Worm (Caenorhabditis elegans): ENCODE results near the gene mboa-2.

The mboa-2 gene

DNA sequence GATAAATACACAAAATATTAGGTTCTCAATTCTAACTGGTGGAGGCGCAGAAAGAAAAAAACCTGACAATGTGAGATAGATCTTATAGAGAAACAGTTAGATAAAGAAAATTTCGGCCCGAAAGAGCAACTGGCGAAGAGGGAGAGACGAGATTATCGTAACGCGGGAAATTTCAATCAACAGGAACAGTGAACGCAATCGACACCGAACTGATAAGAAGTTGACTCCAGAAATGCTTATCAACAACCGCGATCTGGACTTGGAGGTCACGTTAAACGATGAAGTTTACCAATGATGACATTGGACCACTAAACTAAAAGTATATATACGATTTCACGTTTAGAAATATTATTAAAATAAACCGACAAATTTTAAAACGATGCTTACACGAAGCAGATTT, 45.9 kb downstream of the mboa-2 start:
- no peak for TF ChIP-seq mdl-1 (tag; optimal IDR thresholded peaks at IDR 0.05)
- no peak for TF ChIP-seq ceh-82 (tag; optimal IDR thresholded peaks at IDR 0.05)
- TF ChIP-seq pha-4 (tag; optimal IDR thresholded peaks at IDR 0.05): peak; percentile 32
- TF ChIP-seq fkh-10 (GFP tag; optimal IDR thresholded peaks at IDR 0.05): no peak
- TF ChIP-seq egl-5 (tag; optimal IDR thresholded peaks at IDR 0.05): peak; percentile 8
- TF ChIP-seq jun-1 (tag; optimal IDR thresholded peaks at IDR 0.05): peak; percentile 4
- TF ChIP-seq lsy-12 (tag; optimal IDR thresholded peaks at IDR 0.05): no peak
- peak; percentile 94 for TF ChIP-seq ama-1 (optimal IDR thresholded peaks at IDR 0.05)
- no peak for TF ChIP-seq nhr-43 (tag; optimal IDR thresholded peaks at IDR 0.05; ENCODE audit: poor library complexity, severe bottlenecking)
- peak; percentile 52 for TF ChIP-seq elt-2 (tag; optimal IDR thresholded peaks at IDR 0.05)
- TF ChIP-seq nhr-25 (tag; optimal IDR thresholded peaks at IDR 0.05): peak; percentile 72

DNA sequence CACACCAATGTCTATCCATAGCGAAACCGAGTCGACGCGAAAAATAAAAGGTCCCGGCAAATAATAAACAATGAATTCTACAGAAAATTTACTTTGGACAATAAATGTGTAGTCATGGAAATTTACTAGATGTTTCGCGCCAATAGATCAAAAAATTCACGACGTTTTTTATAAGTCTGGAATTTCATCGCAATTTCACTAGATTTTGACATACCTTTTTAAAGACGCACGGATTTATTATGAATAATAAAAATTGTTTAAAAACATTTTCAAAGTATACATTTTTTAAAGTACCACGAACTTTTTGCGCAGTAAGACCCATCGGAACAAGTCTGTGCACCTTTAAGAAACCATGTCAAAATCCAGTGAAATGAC, 46.3 kb downstream of the mboa-2 start:
- TF ChIP-seq nhr-67 (tag; optimal IDR thresholded peaks at IDR 0.05) (no peak), eor-1 (tag; optimal IDR thresholded peaks at IDR 0.05) (no peak), nhr-76 (tag; optimal IDR thresholded peaks at IDR 0.05) (no peak), fkh-2 (tag; optimal IDR thresholded peaks at IDR 0.05) (no peak), nhr-43 (tag; optimal IDR thresholded peaks at IDR 0.05; ENCODE audit: poor library complexity, severe bottlenecking) (peak; percentile 14), ceh-16 (tag; optimal IDR thresholded peaks at IDR 0.05) (no peak), tbx-2 (tag; optimal IDR thresholded peaks at IDR 0.05) (peak; percentile 34), ceh-9 (tag; optimal IDR thresholded peaks at IDR 0.05) (no peak), ama-1 (optimal IDR thresholded peaks at IDR 0.05) (no peak), elt-3 (tag; optimal IDR thresholded peaks at IDR 0.05) (no peak), mdl-1 (tag; optimal IDR thresholded peaks at IDR 0.05) (no peak)

DNA sequence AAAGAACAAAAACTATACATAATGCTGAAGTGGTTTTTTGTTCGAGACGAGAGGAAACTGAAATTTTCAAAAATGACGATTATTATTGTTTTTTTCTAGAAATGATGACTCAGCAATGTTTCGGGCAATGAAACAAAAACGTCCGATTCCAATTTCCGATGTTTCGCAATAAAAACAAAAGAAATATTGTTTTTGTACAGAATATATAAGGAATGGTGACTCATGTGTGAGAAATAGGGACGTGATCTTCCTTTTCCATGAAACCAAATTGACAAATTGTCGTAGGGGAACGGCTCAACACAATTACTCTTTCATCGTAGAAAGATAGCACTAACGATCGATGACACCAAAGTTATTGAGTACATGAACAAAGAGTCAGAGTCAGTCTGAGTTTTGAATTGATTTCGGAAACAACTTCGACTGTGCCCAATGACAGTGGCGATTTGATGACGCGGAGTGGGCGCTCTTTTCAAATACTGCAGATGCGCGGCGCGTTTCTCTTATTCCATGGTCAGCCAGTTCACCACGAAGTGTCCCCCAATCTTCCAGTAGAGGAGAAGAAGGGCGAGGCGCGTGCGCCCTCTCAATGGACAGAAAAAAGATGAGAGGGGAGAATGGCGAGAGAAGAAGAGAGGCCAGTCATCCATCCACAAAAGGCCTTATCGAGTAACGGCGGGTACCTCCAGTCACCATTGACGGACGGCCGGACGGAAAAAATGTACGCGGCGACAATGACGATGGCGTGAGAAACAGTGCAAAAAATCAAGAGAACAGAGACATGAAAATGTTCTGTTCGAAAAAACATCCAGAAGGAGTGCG, 46.9 kb downstream of the mboa-2 start:
- TF ChIP-seq sea-2 (GFP tag; optimal IDR thresholded peaks at IDR 0.05): no peak
- no peak for TF ChIP-seq fkh-2 (tag; optimal IDR thresholded peaks at IDR 0.05)
- TF ChIP-seq egl-5 (tag; optimal IDR thresholded peaks at IDR 0.05): no peak
- peak; percentile 64 for TF ChIP-seq ama-1 (optimal IDR thresholded peaks at IDR 0.05)
- no peak for TF ChIP-seq nhr-77 (tag; optimal IDR thresholded peaks at IDR 0.05)
- no peak for TF ChIP-seq pha-4 (tag; optimal IDR thresholded peaks at IDR 0.05)
- no peak for TF ChIP-seq unc-39 (tag; optimal IDR thresholded peaks at IDR 0.05)
- no peak for TF ChIP-seq mml-1 (tag; optimal IDR thresholded peaks at IDR 0.05)
- TF ChIP-seq nhr-237 (tag; optimal IDR thresholded peaks at IDR 0.05): no peak
- no peak for TF ChIP-seq ztf-4 (tag; optimal IDR thresholded peaks at IDR 0.05)
- no peak for TF ChIP-seq ceh-28 (tag; optimal IDR thresholded peaks at IDR 0.05)
- TF ChIP-seq nhr-28 (tag; optimal IDR thresholded peaks at IDR 0.05): no peak
- TF ChIP-seq nhr-25 (tag; optimal IDR thresholded peaks at IDR 0.05): peak; percentile 68
- peak; percentile 28 for TF ChIP-seq snpc-4 (tag; optimal IDR thresholded peaks at IDR 0.05)
- no peak for TF ChIP-seq elt-2 (tag; optimal IDR thresholded peaks at IDR 0.05)
- TF ChIP-seq ztf-11 (tag; optimal IDR thresholded peaks at IDR 0.05): no peak
- TF ChIP-seq nhr-23 (tag; optimal IDR thresholded peaks at IDR 0.05): peak; percentile 26
- peak; percentile 61 for TF ChIP-seq lin-15B (tag; optimal IDR thresholded peaks at IDR 0.05)
- peak; percentile 23 for TF ChIP-seq mdl-1 (tag; optimal IDR thresholded peaks at IDR 0.05)
- TF ChIP-seq elt-3 (tag; optimal IDR thresholded peaks at IDR 0.05): no peak
- TF ChIP-seq egl-27 (tag; optimal IDR thresholded peaks at IDR 0.05): no peak
- TF ChIP-seq pqm-1 (tag; optimal IDR thresholded peaks at IDR 0.05): no peak
- no peak for TF ChIP-seq tbx-2 (tag; optimal IDR thresholded peaks at IDR 0.05)
- no peak for TF ChIP-seq R02D3.7 (tag; optimal IDR thresholded peaks at IDR 0.05)
- TF ChIP-seq unc-62 (GFP tag; optimal IDR thresholded peaks at IDR 0.05): no peak
- TF ChIP-seq fkh-10 (GFP tag; optimal IDR thresholded peaks at IDR 0.05): no peak
- peak; percentile 85 for TF ChIP-seq hmg-11 (tag; optimal IDR thresholded peaks at IDR 0.05)
- no peak for TF ChIP-seq fos-1 (tag; optimal IDR thresholded peaks at IDR 0.05)
- TF ChIP-seq ceh-9 (tag; optimal IDR thresholded peaks at IDR 0.05): no peak
- TF ChIP-seq elt-1 (tag; optimal IDR thresholded peaks at IDR 0.05): no peak
- peak; percentile 78 for TF ChIP-seq nfya-1 (tag; optimal IDR thresholded peaks at IDR 0.05; ENCODE audit: insufficient read depth)
- TF ChIP-seq nhr-76 (tag; optimal IDR thresholded peaks at IDR 0.05): no peak
- no peak for TF ChIP-seq ceh-82 (tag; optimal IDR thresholded peaks at IDR 0.05)
